Fruit fly (Drosophila melanogaster) whole organism, embryonic: ENCODE measurements around the gene ninaE.

Experiments used
- Abd-B ChIP-seq: fragments of 200-800 bp; sonication (Bioruptor generic); optimal IDR thresholded peaks from 2 replicates; lab custom pipeline; 2018; ENCODE audit warnings: missing biosample characterization, mild to moderate bottlenecking, missing genetic modification characterization, moderate library complexity
- Asciz ChIP-seq: fragments of 200-800 bp; sonication (Bioruptor generic); optimal IDR thresholded peaks from 2 replicates; lab custom pipeline; 2017; ENCODE audit warnings: missing biosample characterization, mild to moderate bottlenecking, missing genetic modification characterization, missing genetic modification reagents
- CG10565 ChIP-seq: fragments of 200-800 bp; sonication (Bioruptor generic); optimal IDR thresholded peaks from 3 replicates; lab custom pipeline; 2016; ENCODE audit warnings: missing biosample characterization, mild to moderate bottlenecking, missing genetic modification characterization
- CG10959 ChIP-seq: fragments of 200-800 bp; sonication (Bioruptor generic); IDR thresholded peaks from 2 replicates; pipeline ENCODE4 v1.3.6; 2022; ENCODE audit warnings: missing biosample characterization, missing genetic modification characterization
- CG11723 ChIP-seq: fragments of 200-800 bp; sonication (Bioruptor generic); optimal IDR thresholded peaks from 2 replicates; lab custom pipeline; 2017; ENCODE audit warnings: missing biosample characterization, mild to moderate bottlenecking, missing genetic modification characterization
- CG12104 ChIP-seq: fragments of 200-800 bp; sonication (Bioruptor generic); optimal IDR thresholded peaks from 3 replicates; lab custom pipeline; 2016; ENCODE audit warnings: missing biosample characterization, missing genetic modification characterization
- CG13424 ChIP-seq: fragments of 200-800 bp; sonication (Bioruptor generic); optimal IDR thresholded peaks from 2 replicates; lab custom pipeline; 2019; ENCODE audit warnings: missing biosample characterization, mild to moderate bottlenecking, missing genetic modification characterization, moderate library complexity
- CG15073 ChIP-seq: fragments of 200-800 bp; sonication (Bioruptor generic); optimal IDR thresholded peaks from 2 replicates; lab custom pipeline; 2016; ENCODE audit warnings: missing biosample characterization, missing genetic modification characterization
- CG15601 ChIP-seq: fragments of 200-800 bp; sonication (Bioruptor generic); optimal IDR thresholded peaks from 3 replicates; lab custom pipeline; 2019; ENCODE audit warnings: missing biosample characterization, mild to moderate bottlenecking, missing genetic modification characterization, moderate library complexity
- CG16815 ChIP-seq: fragments of 200-800 bp; sonication (Bioruptor generic); optimal IDR thresholded peaks from 3 replicates; lab custom pipeline; 2017; ENCODE audit warnings: missing biosample characterization, mild to moderate bottlenecking, missing genetic modification characterization
- CG16863 ChIP-seq: fragments of 200-800 bp; sonication (Bioruptor generic); optimal IDR thresholded peaks from 3 replicates; lab custom pipeline; 2016; ENCODE audit warnings: missing biosample characterization, missing genetic modification characterization
- CG17612 ChIP-seq: fragments of 200-800 bp; sonication (Bioruptor generic); IDR thresholded peaks from 2 replicates; pipeline ENCODE4 v1.3.6; 2022; ENCODE audit warnings: missing biosample characterization, missing genetic modification characterization
- CG17802 ChIP-seq: fragments of 200-800 bp; sonication (Bioruptor generic); optimal IDR thresholded peaks from 2 replicates; lab custom pipeline; 2018; ENCODE audit warnings: missing biosample characterization, mild to moderate bottlenecking, missing genetic modification characterization, moderate library complexity
- CG2120 ChIP-seq: fragments of 200-800 bp; sonication (Bioruptor generic); optimal IDR thresholded peaks from 3 replicates; lab custom pipeline; 2016; ENCODE audit warnings: missing biosample characterization, missing genetic modification characterization
- CG3065 ChIP-seq: fragments of 200-800 bp; sonication (Bioruptor generic); optimal IDR thresholded peaks from 2 replicates; lab custom pipeline; 2016; ENCODE audit warnings: missing biosample characterization, missing genetic modification characterization
- CG34376 ChIP-seq: fragments of 200-800 bp; sonication (Bioruptor generic); optimal IDR thresholded peaks from 2 replicates; lab custom pipeline; 2018; ENCODE audit warnings: missing biosample characterization, mild to moderate bottlenecking, missing genetic modification characterization
- CG34422 ChIP-seq: fragments of 200-800 bp; sonication (Bioruptor generic); IDR thresholded peaks from 3 replicates; pipeline ENCODE4 v1.3.6; 2022; ENCODE audit warnings: missing biosample characterization, missing genetic modification characterization
- CG6654 ChIP-seq: fragments of 200-800 bp; sonication (Bioruptor generic); optimal IDR thresholded peaks from 2 replicates; lab custom pipeline; 2017; ENCODE audit warnings: missing biosample characterization, mild to moderate bottlenecking, missing genetic modification characterization
- CG8281 ChIP-seq: fragments of 200-800 bp; sonication (Bioruptor generic); optimal IDR thresholded peaks from 2 replicates; lab custom pipeline; 2018; ENCODE audit warnings: missing biosample characterization, mild to moderate bottlenecking, missing genetic modification characterization, moderate library complexity
- CG8388 ChIP-seq: fragments of 200-800 bp; sonication (Bioruptor generic); optimal IDR thresholded peaks from 2 replicates; lab custom pipeline; 2019; ENCODE audit warnings: missing biosample characterization, mild to moderate bottlenecking, missing genetic modification characterization, moderate library complexity
- CG9817 ChIP-seq: fragments of 200-800 bp; sonication (Bioruptor generic); optimal IDR thresholded peaks from 2 replicates; lab custom pipeline; 2018; ENCODE audit warnings: missing biosample characterization, mild to moderate bottlenecking, missing genetic modification characterization, moderate library complexity
- CrebB ChIP-seq: fragments of 200-800 bp; sonication (Bioruptor generic); optimal IDR thresholded peaks from 3 replicates; lab custom pipeline; 2018; ENCODE audit warnings: missing biosample characterization, mild to moderate bottlenecking, missing genetic modification characterization
- D19A ChIP-seq: fragments of 200-800 bp; optimal IDR thresholded peaks from 3 replicates; lab custom pipeline; 2019; ENCODE audit warnings: missing biosample characterization, mild to moderate bottlenecking, missing genetic modification characterization, moderate library complexity
- Hmr ChIP-seq: fragments of 200-800 bp; sonication (Bioruptor generic); optimal IDR thresholded peaks from 3 replicates; lab custom pipeline; 2017; ENCODE audit warnings: mild to moderate bottlenecking, missing biosample characterization, missing genetic modification reagents, missing genetic modification characterization
- MESR4 ChIP-seq: fragments of 200-800 bp; sonication (Bioruptor generic); optimal IDR thresholded peaks from 2 replicates; lab custom pipeline; 2018; ENCODE audit warnings: missing biosample characterization, mild to moderate bottlenecking, missing genetic modification characterization, moderate library complexity
- Meics ChIP-seq: fragments of 200-800 bp; sonication (Bioruptor generic); optimal IDR thresholded peaks from 2 replicates; lab custom pipeline; 2017; ENCODE audit warnings: missing biosample characterization, mild to moderate bottlenecking, missing genetic modification characterization
- Optix ChIP-seq: fragments of 200-800 bp; sonication (Bioruptor generic); IDR thresholded peaks from 3 replicates; pipeline ENCODE4 v1.3.6; 2022; ENCODE audit warnings: missing biosample characterization, missing genetic modification characterization
- Pdp1 ChIP-seq, 2 experiments: fragments of 200-800 bp; sonication (Bioruptor generic); optimal IDR thresholded peaks; 3 replicates each; lab custom pipeline; 2016; ENCODE audit warnings: missing biosample characterization in 2 of 2, missing genetic modification characterization in 2 of 2, mild to moderate bottlenecking in 1 of 2, moderate library complexity in 1 of 2
- ash1 ChIP-seq: fragments of 200-800 bp; sonication (Bioruptor generic); optimal IDR thresholded peaks from 2 replicates; lab custom pipeline; 2018; ENCODE audit warnings: missing biosample characterization, mild to moderate bottlenecking, missing genetic modification characterization
- btn ChIP-seq: fragments of 200-800 bp; sonication (Bioruptor generic); optimal IDR thresholded peaks from 2 replicates; lab custom pipeline; 2016; ENCODE audit warnings: missing biosample characterization, missing genetic modification characterization
- cato ChIP-seq: fragments of 200-800 bp; sonication (Bioruptor generic); optimal IDR thresholded peaks from 2 replicates; lab custom pipeline; 2016; ENCODE audit warnings: missing biosample characterization, missing genetic modification characterization, borderline replicate concordance
- caup ChIP-seq: fragments of 200-800 bp; sonication (Bioruptor generic); optimal IDR thresholded peaks from 3 replicates; lab custom pipeline; 2017; ENCODE audit warnings: missing biosample characterization, mild to moderate bottlenecking, missing genetic modification characterization, moderate library complexity; ENCODE audit not compliant: severe bottlenecking
- cg ChIP-seq: fragments of 200-800 bp; sonication (Bioruptor generic); optimal IDR thresholded peaks from 3 replicates; lab custom pipeline; 2019; ENCODE audit warnings: missing biosample characterization, mild to moderate bottlenecking, missing genetic modification characterization, moderate library complexity
- dysf ChIP-seq: fragments of 200-800 bp; sonication (Bioruptor generic); IDR thresholded peaks from 3 replicates; pipeline ENCODE4 v1.3.6; 2022; ENCODE audit warnings: missing biosample characterization, missing genetic modification characterization
- ems ChIP-seq: fragments of 200-800 bp; sonication (Bioruptor generic); optimal IDR thresholded peaks from 3 replicates; lab custom pipeline; 2016; ENCODE audit warnings: missing biosample characterization, missing genetic modification characterization
- fd64A ChIP-seq: fragments of 200-800 bp; sonication (Bioruptor generic); optimal IDR thresholded peaks from 3 replicates; lab custom pipeline; 2018; ENCODE audit warnings: missing biosample characterization, mild to moderate bottlenecking, missing genetic modification characterization
- ftz-f1 ChIP-seq: fragments of 200-800 bp; sonication (Bioruptor generic); optimal IDR thresholded peaks from 2 replicates; lab custom pipeline; 2016; ENCODE audit warnings: missing biosample characterization, missing genetic modification characterization
- fu2 ChIP-seq: fragments of 200-800 bp; sonication (Bioruptor generic); optimal IDR thresholded peaks from 2 replicates; lab custom pipeline; 2016; ENCODE audit warnings: missing biosample characterization, missing genetic modification characterization
- gce ChIP-seq: fragments of 200-800 bp; sonication (Bioruptor generic); IDR thresholded peaks from 3 replicates; pipeline ENCODE4 v1.3.6; 2022; ENCODE audit warnings: missing biosample characterization, missing genetic modification characterization
- hbn ChIP-seq: fragments of 200-800 bp; sonication (Bioruptor generic); IDR thresholded peaks from 2 replicates; pipeline ENCODE4 v1.3.6; 2022; ENCODE audit warnings: missing biosample characterization, missing genetic modification characterization; ENCODE audit not compliant: partially characterized antibody
- lov ChIP-seq, 2 experiments: fragments of 200-800 bp in 1 of 2; fragments of >200 bp in 1 of 2; sonication (Bioruptor generic) in 1 of 2; IDR thresholded peaks in 1 of 2; optimal IDR thresholded peaks in 1 of 2; 2 replicates in 1 of 2; 3 replicates in 1 of 2; pipeline versions ENCODE4 v1.3.6 to Lab custom; 2017 to 2022; ENCODE audit warnings: missing biosample characterization in 1 of 2, missing genetic modification characterization in 1 of 2
- pb ChIP-seq: fragments of 200-800 bp; sonication (Bioruptor generic); optimal IDR thresholded peaks from 3 replicates; lab custom pipeline; 2016; ENCODE audit warnings: missing biosample characterization, missing genetic modification characterization
- ro ChIP-seq: fragments of 200-800 bp; sonication (Bioruptor generic); IDR thresholded peaks from 2 replicates; pipeline ENCODE4 v1.3.6; 2022; ENCODE audit warnings: missing biosample characterization, missing genetic modification characterization
- sens ChIP-seq: fragments of 200-800 bp; sonication (Bioruptor generic); peaks from one replicate; lab custom pipeline; 2016; ENCODE audit warnings: missing biosample characterization, missing genetic modification characterization
- shn ChIP-seq: fragments of 200-800 bp; sonication (Bioruptor generic); optimal IDR thresholded peaks from 3 replicates; lab custom pipeline; 2016; ENCODE audit warnings: missing biosample characterization, missing genetic modification characterization
- slp2 ChIP-seq: fragments of 200-800 bp; sonication (Bioruptor generic); optimal IDR thresholded peaks from 2 replicates; lab custom pipeline; 2016; ENCODE audit warnings: missing biosample characterization, missing genetic modification characterization
- zfh1 ChIP-seq: fragments of 200-800 bp; sonication (Bioruptor generic); IDR thresholded peaks from 3 replicates; pipeline ENCODE4 v1.3.6; 2022; ENCODE audit warnings: missing biosample characterization, missing genetic modification characterization

The ninaE gene

DNA sequence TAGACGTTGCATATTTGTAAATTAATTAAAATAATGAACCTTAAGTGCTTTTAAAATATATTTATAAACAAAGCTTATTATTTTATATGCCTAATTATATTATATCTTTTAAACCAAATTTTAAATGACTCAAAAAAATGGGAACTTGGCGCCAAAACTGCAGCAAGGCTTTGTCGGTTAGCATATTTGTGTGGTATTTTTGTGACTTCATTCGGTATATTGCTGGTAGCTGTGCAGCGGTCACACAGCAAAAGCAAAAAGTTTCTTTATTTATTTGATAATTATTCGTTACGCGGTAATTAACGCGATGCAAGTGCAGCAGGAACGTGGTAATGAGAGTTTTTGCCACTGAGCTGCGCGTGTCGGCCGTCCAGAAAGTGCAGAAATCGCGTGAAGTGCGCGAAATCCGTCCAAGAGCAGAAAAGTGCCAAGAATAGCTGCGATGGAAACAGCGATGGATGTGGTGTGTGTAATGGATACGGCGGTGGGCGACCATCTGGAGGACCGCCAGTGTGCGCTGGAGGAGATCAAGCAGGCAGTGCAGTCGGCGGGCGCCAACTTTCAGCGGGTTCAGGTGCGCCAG is 8.4 kb downstream of the ninaE start, which contains the start of gene Ask1 (continued):
- no peak for TF ChIP-seq ro
- TF ChIP-seq CG34422 (GFP tag; lab: Robert Waterston, UW) = 0 out of 3 replicates have a peak, but pooled peaks have one; percentile 24
- TF ChIP-seq CG9817 = no peak
- TF ChIP-seq CG6654 = no peak
- TF ChIP-seq Pdp1 (GFP tag; optimal IDR thresholded peaks at IDR 0.05; lab: Kevin White, UChicago) = peak in 1 of 2 experiments; percentile 48
- TF ChIP-seq dysf = no peak
- peak; percentile 86 for TF ChIP-seq MESR4 (GFP tag; lab: Kevin White, UChicago)

DNA sequence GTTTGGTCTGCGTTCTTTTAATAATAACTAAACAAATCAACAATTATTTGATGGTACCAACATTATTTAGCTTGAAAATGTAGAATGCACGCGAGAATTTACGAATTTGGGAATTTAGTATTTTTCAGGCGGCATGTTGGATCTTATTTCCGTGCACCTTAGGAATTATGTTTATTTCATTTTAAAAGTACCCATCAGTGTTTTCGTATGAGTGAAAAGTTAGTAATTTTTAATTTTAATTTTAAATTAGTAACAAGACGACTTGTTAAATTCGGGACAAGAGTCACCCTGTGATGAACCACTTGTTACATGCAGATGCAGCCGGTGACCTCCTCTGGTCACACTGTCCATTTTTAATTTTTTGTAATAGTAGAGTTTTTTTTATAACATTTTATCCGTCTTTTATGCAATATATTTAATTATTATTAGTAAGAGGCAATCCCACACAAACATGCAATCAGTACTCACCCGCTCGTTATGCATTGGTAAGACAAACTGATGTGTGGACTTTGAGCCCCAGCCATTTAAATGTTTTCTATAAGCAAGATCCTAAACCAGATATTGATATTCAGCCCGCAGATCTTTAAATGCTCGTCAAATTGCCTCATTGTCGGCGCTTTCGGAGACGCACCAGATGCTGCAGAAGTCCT is 10.5 kb downstream of the ninaE start, which contains the start of the genes CG17186 and Arc42:
TSS of gene CG17186 (minus strand) at position 88 of the 650 bp plus-strand sequence.
TSS of gene Arc42 (plus strand) at position 311 of the 650 bp plus-strand sequence.
- TF ChIP-seq lov (optimal IDR thresholded peaks at IDR 0.05; lab: Kevin White, UChicago) = no peak
- no peak for TF ChIP-seq lov (GFP tag; IDR thresholded peaks at IDR 0.05; lab: Robert Waterston, UW)
- peak; percentile 27 for TF ChIP-seq Abd-B
- TF ChIP-seq D19A (tag; lab: Kevin White, UChicago) = no peak
- TF ChIP-seq CrebB (tag; lab: Kevin White, UChicago) = no peak
- TF ChIP-seq cg (GFP tag; lab: Kevin White, UChicago) = no peak
- no peak for TF ChIP-seq CG15073 (GFP tag; lab: Kevin White, UChicago)
- TF ChIP-seq CG16815 (GFP tag; lab: Kevin White, UChicago) = no peak
- TF ChIP-seq Hmr (GFP tag; lab: Kevin White, UChicago) = peak; percentile 42
- no peak for TF ChIP-seq btn (GFP tag; lab: Kevin White, UChicago)
- TF ChIP-seq fu2 (GFP tag; lab: Kevin White, UChicago) = no peak
- TF ChIP-seq CG34422 (GFP tag; lab: Robert Waterston, UW) = peak; percentile 31; the same call in 1 of the 3 replicates
- peak; percentile 43 for TF ChIP-seq CG13424 (tag; lab: Kevin White, UChicago)
- no peak for TF ChIP-seq Meics (GFP tag; lab: Kevin White, UChicago)
- peak; percentile 3 for TF ChIP-seq cato (GFP tag; lab: Kevin White, UChicago)
- peak; percentile 46 for TF ChIP-seq CG2120 (GFP tag; lab: Kevin White, UChicago)
- no peak for TF ChIP-seq fd64A (GFP tag; lab: Kevin White, UChicago)
- TF ChIP-seq zfh1 (GFP tag; lab: Robert Waterston, UW) = no peak
- TF ChIP-seq dysf = no peak
- no peak for TF ChIP-seq CG17612
- no peak for TF ChIP-seq CG16863 (GFP tag; lab: Kevin White, UChicago)
- no peak for TF ChIP-seq hbn (GFP tag; lab: Robert Waterston, UW)
- TF ChIP-seq ash1 (GFP tag; lab: Kevin White, UChicago) = no peak
- no peak for TF ChIP-seq CG3065 (GFP tag; lab: Kevin White, UChicago)
- no peak for TF ChIP-seq pb (GFP tag; lab: Kevin White, UChicago)
- no peak for TF ChIP-seq CG10565 (GFP tag; lab: Kevin White, UChicago)
- no peak for TF ChIP-seq ftz-f1 (GFP tag; lab: Kevin White, UChicago)
- TF ChIP-seq gce (GFP tag; lab: Robert Waterston, UW) = no peak
- TF ChIP-seq CG34376 (GFP tag; lab: Kevin White, UChicago) = no peak
- no peak for TF ChIP-seq CG8281
- no peak for TF ChIP-seq caup
- peak; percentile 82 for TF ChIP-seq sens (GFP tag; lab: Kevin White, UChicago)
- TF ChIP-seq Asciz (GFP tag; lab: Kevin White, UChicago) = no peak
- TF ChIP-seq CG17802 (tag; lab: Kevin White, UChicago) = no peak
- no peak for TF ChIP-seq ems (GFP tag; lab: Kevin White, UChicago)
- peak; percentile 19 for TF ChIP-seq CG8388
- TF ChIP-seq CG15601 (tag; lab: Kevin White, UChicago) = peak; percentile 44
- no peak for TF ChIP-seq slp2 (GFP tag; lab: Kevin White, UChicago)
- TF ChIP-seq CG11723 (GFP tag; lab: Kevin White, UChicago) = no peak
- no peak for TF ChIP-seq CG12104 (GFP tag; lab: Kevin White, UChicago)
- no peak for TF ChIP-seq Optix (GFP tag; lab: Robert Waterston, UW)
- no peak for TF ChIP-seq CG10959
- TF ChIP-seq shn (GFP tag; lab: Kevin White, UChicago) = no peak
